Fruit fly (Drosophila melanogaster): Measurements from ENCODE around the gene CG4022.

Gene CG4022

DNA sequence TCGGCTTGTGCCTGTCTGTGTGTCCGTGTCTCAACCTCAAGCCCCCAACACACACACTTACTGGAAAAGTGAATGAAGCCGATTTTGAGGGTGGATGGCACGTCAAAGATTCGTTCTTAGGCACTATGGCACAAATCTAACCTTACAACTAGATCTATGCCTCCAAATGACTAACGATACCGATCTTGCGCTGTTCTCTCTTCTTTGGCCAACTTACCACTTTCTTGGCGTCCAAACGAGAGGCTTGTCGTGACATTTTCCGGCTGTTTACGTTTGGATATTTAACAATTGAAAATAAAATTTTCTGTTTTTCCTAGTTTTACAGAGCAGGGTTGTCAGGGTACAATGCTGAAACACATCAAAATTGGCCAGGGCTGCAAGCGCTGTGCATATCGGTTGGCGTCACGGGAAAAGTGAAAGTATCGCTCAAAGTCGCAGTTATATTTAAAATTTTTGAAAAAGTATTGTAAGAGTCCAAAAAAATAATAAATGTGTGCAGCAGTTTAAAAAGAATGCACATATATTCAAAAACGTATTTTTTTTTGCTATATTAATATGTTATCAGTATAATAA, 31.4 kb upstream of the CG4022 start, which contains the start of the genes Bet3 and Nf-YA:
Bet3 (minus strand) TSS at position 361 of the 573 bp plus-strand sequence.
Nf-YA (minus strand) TSS at position 361 of the 573 bp plus-strand sequence.
- TF ChIP-seq Drgx (GFP tag; IDR thresholded peaks at IDR 0.05) (no peak), lola (GFP tag; optimal IDR thresholded peaks at IDR 0.05) (peak in 1 of 3 experiments; percentile 9), Stat92E (GFP tag; optimal IDR thresholded peaks at IDR 0.05) (no peak), Bdp1 (GFP tag; optimal IDR thresholded peaks at IDR 0.05) (peak; percentile 0), CG10366 (GFP tag; IDR thresholded peaks at IDR 0.05) (peak; percentile 45), chif (GFP tag; optimal IDR thresholded peaks at IDR 0.05) (peak; percentile 10 to 57), Awh (GFP tag; IDR thresholded peaks at IDR 0.05) (no peak), Myb (GFP tag; optimal IDR thresholded peaks at IDR 0.05) (peak; percentile 98), CG2712 (tag; optimal IDR thresholded peaks at IDR 0.05) (peak; percentile 65), CG16815 (GFP tag; optimal IDR thresholded peaks at IDR 0.05) (no peak), dmrt99B (tag; optimal IDR thresholded peaks at IDR 0.05) (no peak), mld (GFP tag; IDR thresholded peaks at IDR 0.05; ENCODE audit: partially characterized antibody) (peak; percentile 62; the same call in 1 of the 3 replicates), CG11560 (tag; IDR thresholded peaks at IDR 0.05) (no peak), CG14860 (GFP tag; IDR thresholded peaks at IDR 0.05; ENCODE audit: partially characterized antibody) (peak; percentile 84), CG33213 (GFP tag; optimal IDR thresholded peaks at IDR 0.05) (peak; percentile 27), wdn (GFP tag; IDR thresholded peaks at IDR 0.05) (peak; percentile 26; the same call in 1 of the 2 replicates), ci (GFP tag; IDR thresholded peaks at IDR 0.05) (no peak; the same call in 1 of the 3 replicates), CG9727 (GFP tag; optimal IDR thresholded peaks at IDR 0.05) (peak; percentile 41), CG1603 (tag; optimal IDR thresholded peaks at IDR 0.05) (peak; percentile 79), pfk (GFP tag; optimal IDR thresholded peaks at IDR 0.05) (no peak), bcd (GFP tag; optimal IDR thresholded peaks at IDR 0.05) (peak; percentile 55), CG4328 (GFP tag; optimal IDR thresholded peaks at IDR 0.05) (no peak), vfl (GFP tag; optimal IDR thresholded peaks at IDR 0.05) (peak; percentile 14), lov (optimal IDR thresholded peaks at IDR 0.05) (no peak), lov (GFP tag; IDR thresholded peaks at IDR 0.05) (0 out of 3 replicates have a peak, but pooled peaks have one; percentile 24), gt (GFP tag; IDR thresholded peaks at IDR 0.05) (no peak), CG31388 (GFP tag; optimal IDR thresholded peaks at IDR 0.05) (peak; percentile 39), mirr (GFP tag; optimal IDR thresholded peaks at IDR 0.05) (no peak), CG7928 (GFP tag; optimal IDR thresholded peaks at IDR 0.05) (peak; percentile 97), HHEX (GFP tag; optimal IDR thresholded peaks at IDR 0.05) (peak; percentile 12), Abd-B (GFP tag; optimal IDR thresholded peaks at IDR 0.05) (peak; percentile 88), Doc3 (GFP tag; IDR thresholded peaks at IDR 0.05; ENCODE audit: partially characterized antibody) (peak; percentile 80), Vsx1 (GFP tag; optimal IDR thresholded peaks at IDR 0.05) (no peak), Dll (GFP tag; IDR thresholded peaks at IDR 0.05; ENCODE audit: partially characterized antibody) (peak; percentile 90), CG13775 (GFP tag; optimal IDR thresholded peaks at IDR 0.05) (peak; percentile 49), CG1024 (GFP tag; IDR thresholded peaks at IDR 0.05) (no peak), Hand (GFP tag; optimal IDR thresholded peaks at IDR 0.05) (no peak), CG3407 (GFP tag; optimal IDR thresholded peaks at IDR 0.05) (no peak), MTF-1 (GFP tag; optimal IDR thresholded peaks at IDR 0.05; ENCODE audit: borderline replicate concordance) (peak; percentile 69), CG18262 (tag; optimal IDR thresholded peaks at IDR 0.05) (peak; percentile 28), H2.0 (GFP tag; IDR thresholded peaks at IDR 0.05) (peak; percentile 31; the same call in 1 of the 2 replicates), dm (GFP tag; optimal IDR thresholded peaks at IDR 0.05) (no peak), croc (GFP tag; conservative IDR thresholded peaks at IDR 0.05) (no peak; the same call in 2 of the 3 replicates), Xbp1 (GFP tag; optimal IDR thresholded peaks at IDR 0.05) (peak; percentile 78), CG6654 (GFP tag; optimal IDR thresholded peaks at IDR 0.05) (no peak), stc (GFP tag; IDR thresholded peaks at IDR 0.05) (no peak), jumu (GFP tag; optimal IDR thresholded peaks at IDR 0.05) (peak; percentile 55), CG7556 (GFP tag; optimal IDR thresholded peaks at IDR 0.05) (no peak), MESR4 (GFP tag; optimal IDR thresholded peaks at IDR 0.05) (peak; percentile 92)

All from whole organism, embryonic.